Fruit fly (Drosophila melanogaster) whole organism, embryonic: ENCODE data around the gene XRCC1.

Experiments used
- Aef1 ChIP-seq: fragments of 200-800 bp; sonication (Bioruptor generic); IDR thresholded peaks from 3 replicates; pipeline ENCODE4 v1.3.6; 2022; ENCODE audit warnings: missing biosample characterization, missing genetic modification characterization
- Atf-2 ChIP-seq: fragments of 200-800 bp; sonication (Bioruptor generic); optimal IDR thresholded peaks from 2 replicates; lab custom pipeline; 2016; ENCODE audit warnings: missing biosample characterization, missing genetic modification characterization
- Bgb ChIP-seq: fragments of 200-800 bp; sonication (Bioruptor generic); IDR thresholded peaks from 2 replicates; pipeline ENCODE4 v1.3.6; 2022; ENCODE audit warnings: missing biosample characterization, missing genetic modification characterization; ENCODE audit not compliant: partially characterized antibody
- CG10654 ChIP-seq: fragments of 200-800 bp; sonication (Bioruptor generic); optimal IDR thresholded peaks from 2 replicates; lab custom pipeline; 2016; ENCODE audit warnings: missing biosample characterization, missing genetic modification characterization
- CG12155 ChIP-seq: fragments of 200-800 bp; sonication (Bioruptor generic); optimal IDR thresholded peaks from 3 replicates; lab custom pipeline; 2016; ENCODE audit warnings: missing biosample characterization, missing genetic modification characterization
- CG13775 ChIP-seq: fragments of 200-800 bp; sonication (Bioruptor generic); optimal IDR thresholded peaks from 3 replicates; lab custom pipeline; 2017; ENCODE audit warnings: missing biosample characterization, mild to moderate bottlenecking, missing genetic modification characterization
- CG15011 ChIP-seq: fragments of 200-800 bp; sonication (Bioruptor generic); optimal IDR thresholded peaks from 3 replicates; lab custom pipeline; 2018; ENCODE audit warnings: missing biosample characterization, mild to moderate bottlenecking, missing genetic modification characterization
- CG15514 ChIP-seq: fragments of 200-800 bp; sonication (Bioruptor generic); optimal IDR thresholded peaks from 3 replicates; lab custom pipeline; 2017; ENCODE audit warnings: missing biosample characterization, missing genetic modification characterization, mild to moderate bottlenecking, moderate library complexity, missing genetic modification reagents
- CG17829 ChIP-seq: fragments of 200-800 bp; optimal IDR thresholded peaks from 2 replicates; lab custom pipeline; 2019; ENCODE audit warnings: missing biosample characterization, mild to moderate bottlenecking, missing genetic modification characterization, moderate library complexity
- CG1792 ChIP-seq: fragments of 200-800 bp; sonication (Bioruptor generic); optimal IDR thresholded peaks from 2 replicates; lab custom pipeline; 2016; ENCODE audit warnings: missing biosample characterization, missing genetic modification characterization
- CG18011 ChIP-seq: fragments of 200-800 bp; sonication (Bioruptor generic); optimal IDR thresholded peaks from 2 replicates; lab custom pipeline; 2017; ENCODE audit warnings: missing biosample characterization, missing genetic modification characterization, mild to moderate bottlenecking, moderate library complexity, missing genotype
- CG18764 ChIP-seq: fragments of 200-800 bp; sonication (Bioruptor generic); optimal IDR thresholded peaks from 3 replicates; lab custom pipeline; 2016; ENCODE audit warnings: missing biosample characterization, missing genetic modification characterization
- CG2202 ChIP-seq: fragments of 200-800 bp; sonication (Bioruptor generic); optimal IDR thresholded peaks from 2 replicates; lab custom pipeline; 2018; ENCODE audit warnings: missing biosample characterization, mild to moderate bottlenecking, missing genetic modification characterization
- CG33557 ChIP-seq: fragments of 200-800 bp; sonication (Bioruptor generic); optimal IDR thresholded peaks from 2 replicates; lab custom pipeline; 2019; ENCODE audit warnings: missing biosample characterization, mild to moderate bottlenecking, missing genetic modification characterization, moderate library complexity
- CG3847 ChIP-seq: fragments of 200-800 bp; sonication (Bioruptor generic); IDR thresholded peaks from 2 replicates; pipeline ENCODE4 v1.3.6; 2022; ENCODE audit warnings: missing biosample characterization, missing genetic modification characterization
- CG4404 ChIP-seq: fragments of 200-800 bp; sonication (Bioruptor generic); IDR thresholded peaks from 2 replicates; pipeline ENCODE4 v1.3.6; 2022; ENCODE audit warnings: missing biosample characterization, missing genetic modification characterization
- CG4424 ChIP-seq: fragments of 200-800 bp; sonication (Bioruptor generic); optimal IDR thresholded peaks from 3 replicates; lab custom pipeline; 2016; ENCODE audit warnings: missing biosample characterization, missing genetic modification characterization
- CG7963 ChIP-seq: fragments of 200-800 bp; sonication (Bioruptor generic); IDR thresholded peaks from 3 replicates; pipeline ENCODE4 v1.3.6; 2022; ENCODE audit warnings: missing biosample characterization, missing genetic modification characterization; ENCODE audit not compliant: partially characterized antibody
- CG9215 ChIP-seq: fragments of 200-800 bp; sonication (Bioruptor generic); IDR thresholded peaks from 2 replicates; pipeline ENCODE4 v1.3.6; 2022; ENCODE audit warnings: missing biosample characterization, missing genetic modification characterization
- Chrac-16 ChIP-seq: fragments of 200-800 bp; sonication (Bioruptor generic); optimal IDR thresholded peaks from 3 replicates; lab custom pipeline; 2016; ENCODE audit warnings: missing biosample characterization, missing genetic modification characterization
- Dad ChIP-seq: fragments of 200-800 bp; sonication (Bioruptor generic); optimal IDR thresholded peaks from 3 replicates; lab custom pipeline; 2016; ENCODE audit warnings: missing biosample characterization, missing genetic modification characterization
- Dip2 ChIP-seq: fragments of 200-800 bp; sonication (Bioruptor generic); IDR thresholded peaks from 2 replicates; pipeline ENCODE4 v1.3.6; 2022; ENCODE audit warnings: missing biosample characterization, missing genetic modification characterization
- Dll ChIP-seq: fragments of 200-800 bp; sonication (Bioruptor generic); IDR thresholded peaks from 4 replicates; pipeline ENCODE4 v1.3.6; 2022; ENCODE audit warnings: missing biosample characterization, missing genetic modification characterization; ENCODE audit not compliant: partially characterized antibody
- Doc3 ChIP-seq: fragments of 200-800 bp; sonication (Bioruptor generic); IDR thresholded peaks from 3 replicates; pipeline ENCODE4 v1.3.6; 2022; ENCODE audit warnings: missing biosample characterization, missing genetic modification characterization; ENCODE audit not compliant: partially characterized antibody
- Dref ChIP-seq: fragments of 200-800 bp; sonication (Bioruptor generic); IDR thresholded peaks from 2 replicates; pipeline ENCODE4 v1.3.6; 2022; ENCODE audit warnings: missing biosample characterization, missing genetic modification characterization
- HLH3B ChIP-seq: fragments of 200-800 bp; sonication (Bioruptor generic); IDR thresholded peaks from 2 replicates; pipeline ENCODE4 v1.3.6; 2022; ENCODE audit warnings: missing biosample characterization, missing genetic modification characterization
- Lpt ChIP-seq: fragments of >200 bp; optimal IDR thresholded peaks from 2 replicates; lab custom pipeline; 2018; ENCODE audit warnings: missing biosample characterization, missing genetic modification characterization
- MBD-R2 ChIP-seq: fragments of 200-800 bp; sonication (Bioruptor generic); IDR thresholded peaks from 2 replicates; pipeline ENCODE4 v1.3.6; 2022; ENCODE audit warnings: missing biosample characterization, missing genetic modification characterization
- Med ChIP-seq: fragments of 200-800 bp; sonication (Bioruptor generic); peaks from one replicate; lab custom pipeline; 2016; ENCODE audit warnings: missing biosample characterization, missing genetic modification characterization, mild to moderate bottlenecking, inconsistent platforms, moderate library complexity
- Spps ChIP-seq: fragments of 200-800 bp; sonication (Bioruptor generic); optimal IDR thresholded peaks from 2 replicates; lab custom pipeline; 2018; ENCODE audit warnings: missing biosample characterization, mild to moderate bottlenecking, missing genetic modification characterization
- YL-1 ChIP-seq: fragments of 200-800 bp; sonication (Bioruptor generic); optimal IDR thresholded peaks from 3 replicates; lab custom pipeline; 2017; ENCODE audit warnings: missing biosample characterization, mild to moderate bottlenecking, missing genetic modification characterization
- abd-A ChIP-seq: fragments of 200-800 bp; sonication (Bioruptor generic); optimal IDR thresholded peaks from 3 replicates; lab custom pipeline; 2019; ENCODE audit warnings: missing biosample characterization, mild to moderate bottlenecking, missing genetic modification characterization, moderate library complexity
- bbx ChIP-seq: fragments of 200-800 bp; sonication (Bioruptor generic); IDR thresholded peaks from 2 replicates; pipeline ENCODE4 v1.3.6; 2022; ENCODE audit warnings: missing biosample characterization, missing genetic modification characterization; ENCODE audit not compliant: partially characterized antibody
- fd64A ChIP-seq: fragments of 200-800 bp; sonication (Bioruptor generic); optimal IDR thresholded peaks from 3 replicates; lab custom pipeline; 2018; ENCODE audit warnings: missing biosample characterization, mild to moderate bottlenecking, missing genetic modification characterization
- fu2 ChIP-seq: fragments of 200-800 bp; sonication (Bioruptor generic); optimal IDR thresholded peaks from 2 replicates; lab custom pipeline; 2016; ENCODE audit warnings: missing biosample characterization, missing genetic modification characterization
- hb ChIP-seq: fragments of 200-800 bp; sonication (Bioruptor generic); IDR thresholded peaks from 3 replicates; pipeline ENCODE4 v1.3.6; 2022; ENCODE audit warnings: missing biosample characterization, missing genetic modification characterization; ENCODE audit not compliant: partially characterized antibody
- hbn ChIP-seq: fragments of 200-800 bp; sonication (Bioruptor generic); IDR thresholded peaks from 2 replicates; pipeline ENCODE4 v1.3.6; 2022; ENCODE audit warnings: missing biosample characterization, missing genetic modification characterization; ENCODE audit not compliant: partially characterized antibody
- inv ChIP-seq: fragments of 200-800 bp; sonication (Bioruptor generic); IDR thresholded peaks from 2 replicates; pipeline ENCODE4 v1.3.6; 2022; ENCODE audit warnings: missing biosample characterization, missing genetic modification characterization; ENCODE audit not compliant: partially characterized antibody
- lilli ChIP-seq: fragments of 200-800 bp; sonication (Bioruptor generic); optimal IDR thresholded peaks from 3 replicates; lab custom pipeline; 2016; ENCODE audit warnings: missing biosample characterization, missing genetic modification characterization
- nau ChIP-seq: fragments of 200-800 bp; sonication (Bioruptor generic); optimal IDR thresholded peaks from 3 replicates; lab custom pipeline; 2017; ENCODE audit warnings: missing biosample characterization, mild to moderate bottlenecking, missing genetic modification characterization, missing genetic modification reagents
- nmo ChIP-seq: fragments of 200-800 bp; sonication (Bioruptor generic); optimal IDR thresholded peaks from 2 replicates; lab custom pipeline; 2018; ENCODE audit warnings: missing biosample characterization, mild to moderate bottlenecking, missing genetic modification characterization, moderate library complexity
- repo ChIP-seq: fragments of 200-800 bp; sonication (Bioruptor generic); optimal IDR thresholded peaks from 2 replicates; lab custom pipeline; 2016; ENCODE audit warnings: missing biosample characterization, missing genetic modification characterization
- sens ChIP-seq: fragments of 200-800 bp; sonication (Bioruptor generic); peaks from one replicate; lab custom pipeline; 2016; ENCODE audit warnings: missing biosample characterization, missing genetic modification characterization
- sima ChIP-seq: fragments of 200-800 bp; sonication (Bioruptor generic); optimal IDR thresholded peaks from 2 replicates; lab custom pipeline; 2016; ENCODE audit warnings: missing biosample characterization, missing genetic modification characterization
- so ChIP-seq: fragments of 200-800 bp; sonication (Bioruptor generic); IDR thresholded peaks from 3 replicates; pipeline ENCODE4 v1.3.6; 2022; ENCODE audit warnings: missing biosample characterization, missing genetic modification characterization
- tap ChIP-seq: fragments of 200-800 bp; optimal IDR thresholded peaks from 3 replicates; lab custom pipeline; 2019; ENCODE audit warnings: missing biosample characterization, mild to moderate bottlenecking, missing genetic modification characterization, moderate library complexity
- tll ChIP-seq, 2 experiments: fragments of 200-800 bp in 1 of 2; fragments of >200 bp in 1 of 2; sonication (Bioruptor generic) in 1 of 2; optimal IDR thresholded peaks; 2 replicates each; lab custom pipeline; 2017 to 2019; ENCODE audit warnings: missing biosample characterization in 2 of 2, missing genetic modification characterization in 2 of 2, mild to moderate bottlenecking in 1 of 2, moderate library complexity in 1 of 2
- vnd ChIP-seq: fragments of 200-800 bp; sonication (Bioruptor generic); IDR thresholded peaks from 3 replicates; pipeline ENCODE4 v1.3.6; 2022; ENCODE audit warnings: missing biosample characterization, missing genetic modification characterization; ENCODE audit not compliant: partially characterized antibody
- zen ChIP-seq: fragments of 200-800 bp; sonication (Bioruptor generic); optimal IDR thresholded peaks from 3 replicates; lab custom pipeline; 2018; ENCODE audit warnings: missing biosample characterization, mild to moderate bottlenecking, missing genetic modification characterization, moderate library complexity
- zfh1 ChIP-seq: fragments of 200-800 bp; sonication (Bioruptor generic); IDR thresholded peaks from 3 replicates; pipeline ENCODE4 v1.3.6; 2022; ENCODE audit warnings: missing biosample characterization, missing genetic modification characterization

Gene XRCC1

DNA sequence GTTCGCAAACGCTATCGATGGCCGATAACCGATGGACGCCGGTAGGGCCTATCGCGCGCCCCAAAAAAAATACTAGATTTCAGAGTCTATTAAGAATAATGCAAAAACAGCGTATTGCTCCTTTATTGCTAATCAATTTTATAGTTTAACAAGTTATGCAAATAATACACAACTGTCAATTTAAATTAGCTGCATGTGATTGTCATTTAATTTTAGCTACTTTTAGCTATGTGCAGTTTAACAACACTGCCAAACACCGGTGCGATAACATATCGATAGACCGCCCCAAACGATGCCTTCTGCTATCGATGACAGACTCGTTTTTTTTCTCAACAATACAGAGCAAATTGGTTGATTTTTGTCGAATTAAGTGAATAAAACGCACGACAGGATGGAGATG lies 20.7 kb upstream of the XRCC1 start, which contains the start of the genes Cdk7 and snf:
Gene Cdk7, minus strand, starts transcription at position 21 of the 400 bp plus-strand sequence.
Gene snf, plus strand, starts transcription at position 280 of the 400 bp plus-strand sequence.
- TF ChIP-seq hbn (GFP tag; lab: Robert Waterston, UW), result peak; percentile 70
- peak; percentile 24 for TF ChIP-seq CG17829 (tag; lab: Kevin White, UChicago)
- no peak for TF ChIP-seq so (GFP tag; lab: Robert Waterston, UW)
- TF ChIP-seq CG18764 (GFP tag; lab: Kevin White, UChicago), result peak; percentile 83
- TF ChIP-seq CG7963, result peak; percentile 69; the same call in 2 of the 3 replicates
- TF ChIP-seq fd64A (GFP tag; lab: Kevin White, UChicago), result no peak
- no peak for TF ChIP-seq abd-A (tag; lab: Kevin White, UChicago)
- TF ChIP-seq CG33557 (GFP tag; lab: Kevin White, UChicago), result no peak
- peak; percentile 83 for TF ChIP-seq vnd (GFP tag; lab: Robert Waterston, UW)
- peak; percentile 92 for TF ChIP-seq sens
- TF ChIP-seq CG18011 (GFP tag; lab: Kevin White, UChicago), result peak; percentile 5
- TF ChIP-seq Atf-2 (GFP tag; lab: Kevin White, UChicago), result peak; percentile 2
- TF ChIP-seq Bgb (GFP tag; lab: Robert Waterston, UW), result peak; percentile 83
- TF ChIP-seq YL-1 (GFP tag; lab: Kevin White, UChicago), result peak; percentile 58
- TF ChIP-seq repo (GFP tag; lab: Kevin White, UChicago), result peak; percentile 1
- TF ChIP-seq CG1792, result peak; percentile 55
- no peak for TF ChIP-seq tap (tag; lab: Kevin White, UChicago)
- TF ChIP-seq fu2 (GFP tag; lab: Kevin White, UChicago), result peak; percentile 49
- no peak for TF ChIP-seq CG2202 (tag; lab: Kevin White, UChicago)
- TF ChIP-seq CG3847 (GFP tag; lab: Robert Waterston, UW), result peak; percentile 53
- no peak for TF ChIP-seq sima
- TF ChIP-seq bbx, result peak; percentile 67
- peak; percentile 40 for TF ChIP-seq zen (tag; lab: Kevin White, UChicago)
- no peak for TF ChIP-seq Aef1 (GFP tag; lab: Robert Waterston, UW)
- no peak for TF ChIP-seq tll (GFP tag; optimal IDR thresholded peaks at IDR 0.05; lab: Kevin White, UChicago)
- TF ChIP-seq CG9215 (GFP tag; lab: Robert Waterston, UW), result peak; percentile 32; the same call in 1 of the 2 replicates
- peak; percentile 43 for TF ChIP-seq CG13775 (GFP tag; lab: Kevin White, UChicago)
- peak; percentile 65; the same call in 2 of the 3 replicates for TF ChIP-seq zfh1
- TF ChIP-seq CG4424, result peak; percentile 40
- TF ChIP-seq inv (GFP tag; lab: Robert Waterston, UW), result peak; percentile 82
- TF ChIP-seq MBD-R2 (GFP tag; lab: Robert Waterston, UW), result peak; percentile 68
- 0 out of 2 replicates have a peak, but pooled peaks have one; percentile 15 for TF ChIP-seq HLH3B
- TF ChIP-seq Lpt (GFP tag; lab: Kevin White, UChicago), result no peak
- TF ChIP-seq CG12155 (GFP tag; lab: Kevin White, UChicago), result peak; percentile 22
- TF ChIP-seq nmo, result peak; percentile 65
- TF ChIP-seq CG10654 (GFP tag; lab: Kevin White, UChicago), result peak; percentile 21
- TF ChIP-seq Dad (GFP tag; lab: Kevin White, UChicago), result peak; percentile 14
- TF ChIP-seq CG4404 (GFP tag; lab: Robert Waterston, UW), result peak; percentile 36; the same call in 1 of the 2 replicates
- TF ChIP-seq Doc3 (GFP tag; lab: Robert Waterston, UW), result peak; percentile 79
- no peak for TF ChIP-seq Dip2 (GFP tag; lab: Robert Waterston, UW)
- peak; percentile 92 for TF ChIP-seq hb (GFP tag; lab: Robert Waterston, UW)
- TF ChIP-seq Dref, result peak; percentile 91
- peak; percentile 92 for TF ChIP-seq Dll (GFP tag; lab: Robert Waterston, UW)
- peak; percentile 71 for TF ChIP-seq lilli
- TF ChIP-seq Spps (tag; lab: Kevin White, UChicago), result no peak
- TF ChIP-seq CG15514 (GFP tag; lab: Kevin White, UChicago), result peak; percentile 76
- peak; percentile 93 for TF ChIP-seq Med (GFP tag; lab: Kevin White, UChicago)
- TF ChIP-seq Chrac-16 (GFP tag; lab: Kevin White, UChicago), result peak; percentile 40
- no peak for TF ChIP-seq CG15011 (GFP tag; lab: Kevin White, UChicago)
- TF ChIP-seq nau (GFP tag; lab: Kevin White, UChicago), result no peak
